Fruit fly (Drosophila melanogaster): ENCODE data around the gene CG12231.

Gene CG12231

dm6 chrX:19495611-19496583, 35.6 kb downstream of the CG12231 start (continued):
- TF ChIP-seq al (GFP tag; IDR thresholded peaks at IDR 0.05) (peak; percentile 61; the same call in 1 of the 2 replicates), nom (GFP tag; optimal IDR thresholded peaks at IDR 0.05) (peak; percentile 42), CG11398 (GFP tag; optimal IDR thresholded peaks at IDR 0.05) (peak; percentile 7), CG4617 (GFP tag; optimal IDR thresholded peaks at IDR 0.05; ENCODE audit: borderline replicate concordance) (no peak), slbo (GFP tag; IDR thresholded peaks at IDR 0.05) (peak; percentile 78), GATAe (GFP tag; conservative IDR thresholded peaks at IDR 0.05) (no peak), Ets97D (GFP tag; optimal IDR thresholded peaks at IDR 0.05) (no peak), Dll (GFP tag; IDR thresholded peaks at IDR 0.05; ENCODE audit: partially characterized antibody) (no peak), CG4424 (GFP tag; optimal IDR thresholded peaks at IDR 0.05) (peak; percentile 18), Xbp1 (GFP tag; optimal IDR thresholded peaks at IDR 0.05) (peak; percentile 52), CG3847 (GFP tag; IDR thresholded peaks at IDR 0.05) (peak; percentile 51), esg (GFP tag; conservative IDR thresholded peaks at IDR 0.05) (peak; percentile 63), slou (GFP tag; optimal IDR thresholded peaks at IDR 0.05) (no peak), Hr3 (GFP tag; optimal IDR thresholded peaks at IDR 0.05) (peak; percentile 38), nerfin-1 (tag; optimal IDR thresholded peaks at IDR 0.05) (peak; percentile 0), CG7928 (GFP tag; optimal IDR thresholded peaks at IDR 0.05) (peak; percentile 10), Oli (tag; optimal IDR thresholded peaks at IDR 0.05) (peak; percentile 69), bowl (GFP tag; IDR thresholded peaks at IDR 0.05) (peak; percentile 45; the same call in 1 of the 2 replicates), Side (GFP tag; optimal IDR thresholded peaks at IDR 0.05) (peak; percentile 62), Doc3 (GFP tag; IDR thresholded peaks at IDR 0.05; ENCODE audit: partially characterized antibody) (no peak; the same call in 2 of the 3 replicates), CG7372 (GFP tag; IDR thresholded peaks at IDR 0.05) (0 out of 2 replicates have a peak, but pooled peaks have one; percentile 20), ap (GFP tag; IDR thresholded peaks at IDR 0.05) (peak; percentile 56), CG10274 (GFP tag; optimal IDR thresholded peaks at IDR 0.05) (peak; percentile 37), Sry-β (GFP tag; optimal IDR thresholded peaks at IDR 0.05) (no peak), bigmax (GFP tag; optimal IDR thresholded peaks at IDR 0.05) (no peak), ATbp (GFP tag; optimal IDR thresholded peaks at IDR 0.05) (peak; percentile 61), chn (GFP tag; optimal IDR thresholded peaks at IDR 0.05) (peak; percentile 62), MTF-1 (GFP tag; optimal IDR thresholded peaks at IDR 0.05; ENCODE audit: borderline replicate concordance) (peak; percentile 24), vfl (GFP tag; optimal IDR thresholded peaks at IDR 0.05) (peak; percentile 20), CG16815 (GFP tag; optimal IDR thresholded peaks at IDR 0.05) (peak; percentile 22), CG17385 (GFP tag; optimal IDR thresholded peaks at IDR 0.05) (peak; percentile 34), D19A (tag; optimal IDR thresholded peaks at IDR 0.05) (peak; percentile 30), CG4404 (GFP tag; IDR thresholded peaks at IDR 0.05) (peak; percentile 44; the same call in 1 of the 2 replicates), CG13123 (GFP tag; optimal IDR thresholded peaks at IDR 0.05) (no peak), dpn (GFP tag; optimal IDR thresholded peaks at IDR 0.05) (peak; percentile 46 to 47), dmrt99B (tag; optimal IDR thresholded peaks at IDR 0.05) (peak; percentile 71), CG5245 (GFP tag; optimal IDR thresholded peaks at IDR 0.05) (no peak), Meics (GFP tag; optimal IDR thresholded peaks at IDR 0.05) (peak; percentile 80), CG9817 (tag; optimal IDR thresholded peaks at IDR 0.05) (peak; percentile 58), CG1529 (GFP tag; optimal IDR thresholded peaks at IDR 0.05) (peak; percentile 25), gro (GFP tag; optimal IDR thresholded peaks at IDR 0.05) (peak; percentile 51), pnt (GFP tag; optimal IDR thresholded peaks at IDR 0.05) (peak; percentile 40), gcm (GFP tag; optimal IDR thresholded peaks at IDR 0.05) (peak; percentile 2), CG9932 (GFP tag; IDR thresholded peaks at IDR 0.05) (peak; percentile 67), so (GFP tag; IDR thresholded peaks at IDR 0.05) (peak; percentile 63; the same call in 1 of the 3 replicates), CG9727 (GFP tag; optimal IDR thresholded peaks at IDR 0.05) (peak; percentile 59), lab (GFP tag; optimal IDR thresholded peaks at IDR 0.05) (peak; percentile 80), gcm2 (GFP tag; optimal IDR thresholded peaks at IDR 0.05) (peak; percentile 39)
